Fruit fly (Drosophila melanogaster): ENCODE results near the gene Ir100a.

- TF ChIP-seq CG6765 (GFP tag; optimal IDR thresholded peaks at IDR 0.05) (peak; percentile 21), CG7839 (tag; optimal IDR thresholded peaks at IDR 0.05) (no peak)
Observed at dm6 chr3R:31777482-31778165, 23.1 kb upstream of the Ir100a start.

Data from whole organism, embryonic.